Fruit fly (Drosophila melanogaster): ENCODE data around the gene CG2767.
A peak's percentile ranks its signal among the peaks of the same experiment; 100 is the strongest.

dm6 chr3R:8037896-8038295, 30.0 kb upstream of the CG2767 start:
- TF ChIP-seq N (GFP tag; optimal IDR thresholded peaks at IDR 0.05) = no peak
- TF ChIP-seq Mio (GFP tag; optimal IDR thresholded peaks at IDR 0.05) = no peak
- no peak for TF ChIP-seq tai (GFP tag; optimal IDR thresholded peaks at IDR 0.05)
- no peak for TF ChIP-seq lola (GFP tag; optimal IDR thresholded peaks at IDR 0.05)
- TF ChIP-seq psq (GFP tag; optimal IDR thresholded peaks at IDR 0.05) = no peak
- TF ChIP-seq Sp1 (GFP tag; optimal IDR thresholded peaks at IDR 0.05) = no peak
- peak; percentile 48 for TF ChIP-seq rgr (GFP tag; optimal IDR thresholded peaks at IDR 0.05)

All from whole organism, wandering third instar larva.